Worm (Caenorhabditis elegans) whole organism, L1 larva: ENCODE measurements around the gene inpp-4B.

ENCODE experiments used
- efl-1 ChIP-seq, 4 experiments: fragments of 150-350 bp; optimal IDR thresholded peaks in 3 of 4; peaks in 1 of 4; 1 replicate in 1 of 4; 2 replicates in 3 of 4; lab custom pipeline; 2014; ENCODE audit warnings: missing biosample characterization in 2 of 4, missing genetic modification characterization in 2 of 4, missing genetic modification reagents in 2 of 4
- egl-13 ChIP-seq: sonication (generic microtip); optimal IDR thresholded peaks from 2 replicates; lab custom pipeline; 2016; ENCODE audit warnings: missing genotype, missing genetic modification reagents, missing genetic modification characterization, missing compliant biosample characterization
- fkh-10 ChIP-seq: sonication (generic microtip); optimal IDR thresholded peaks from 2 replicates; lab custom pipeline; 2017; ENCODE audit warnings: missing biosample characterization, missing genetic modification reagents, missing genetic modification characterization
- fos-1 ChIP-seq: fragments of 150-350 bp; optimal IDR thresholded peaks from 2 replicates; lab custom pipeline; 2014; ENCODE audit warnings: missing biosample characterization, missing genetic modification characterization
- lir-3 ChIP-seq: sonication (generic microtip); optimal IDR thresholded peaks from 2 replicates; lab custom pipeline; 2016; ENCODE audit warnings: mild to moderate bottlenecking, missing genetic modification characterization, moderate library complexity, missing compliant biosample characterization; ENCODE audit not compliant: poor library complexity
- mdl-1 ChIP-seq, 2 experiments: fragments of 150-350 bp; optimal IDR thresholded peaks; 2 replicates each; lab custom pipeline; 2014 to 2017; ENCODE audit warnings: missing biosample characterization in 2 of 2, missing genetic modification characterization in 2 of 2, inconsistent platforms in 1 of 2
- nhr-237 ChIP-seq: fragments of 150-350 bp; optimal IDR thresholded peaks from 2 replicates; lab custom pipeline; 2014; ENCODE audit warnings: missing biosample characterization, missing genetic modification characterization
- nhr-76 ChIP-seq: sonication (generic microtip); optimal IDR thresholded peaks from 2 replicates; lab custom pipeline; 2017; ENCODE audit warnings: missing biosample characterization, missing genetic modification characterization
- nhr-90 ChIP-seq: sonication (generic microtip); optimal IDR thresholded peaks from 2 replicates; lab custom pipeline; 2016; ENCODE audit warnings: mild to moderate bottlenecking, missing genetic modification characterization, missing compliant biosample characterization; ENCODE audit not compliant: poor library complexity
- zip-4 ChIP-seq: fragments of 200-800 bp; sonication (Bioruptor generic); optimal IDR thresholded peaks from 2 replicates; lab custom pipeline; 2018; ENCODE audit warnings: mild to moderate bottlenecking, missing genetic modification characterization, moderate library complexity, missing compliant biosample characterization

DNA sequence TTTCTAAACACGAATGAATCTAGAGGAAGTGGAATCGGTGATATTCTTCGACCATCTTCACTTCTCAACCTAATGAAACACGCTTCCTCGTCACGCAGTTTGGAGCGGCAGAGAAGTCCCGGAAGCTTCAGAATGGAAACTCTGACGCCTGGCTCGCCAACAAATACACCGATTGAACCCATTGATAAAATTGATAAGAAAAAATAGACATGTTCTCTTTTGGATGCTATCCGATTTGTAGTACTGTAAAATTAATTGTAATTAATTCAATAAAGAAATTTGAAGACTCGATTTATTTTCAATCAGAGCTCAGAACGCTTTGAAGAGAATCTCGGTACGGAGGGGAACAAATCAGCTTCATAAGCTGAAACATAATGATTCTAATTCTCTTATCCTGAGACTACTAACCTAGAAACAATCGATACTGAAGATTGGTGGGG, 52.1 kb downstream of the inpp-4B start:
- TF ChIP-seq egl-13 (no peak), fkh-10 (GFP tag; lab: Kevin White, UChicago) (no peak), mdl-1 (tag; optimal IDR thresholded peaks at IDR 0.05; lab: Kevin White, UChicago) (no peak), nhr-90 (tag; lab: Kevin White, UChicago) (peak; percentile 69), fos-1 (no peak), zip-4 (GFP tag; lab: Kevin White, UChicago) (no peak), nhr-76 (tag; lab: Kevin White, UChicago) (no peak), lir-3 (tag; lab: Kevin White, UChicago) (peak; percentile 3), efl-1 (optimal IDR thresholded peaks at IDR 0.05; lab: Kevin White, UChicago) (peak; percentile 14 to 31), efl-1 (GFP tag; optimal IDR thresholded peaks at IDR 0.05 in 1 of 2; lab: Kevin White, UChicago) (peak in 1 of 2 experiments; percentile 92), nhr-237 (tag; lab: Kevin White, UChicago) (no peak)
